Fruit fly (Drosophila melanogaster): ENCODE data around the gene Pvf3.

DNA sequence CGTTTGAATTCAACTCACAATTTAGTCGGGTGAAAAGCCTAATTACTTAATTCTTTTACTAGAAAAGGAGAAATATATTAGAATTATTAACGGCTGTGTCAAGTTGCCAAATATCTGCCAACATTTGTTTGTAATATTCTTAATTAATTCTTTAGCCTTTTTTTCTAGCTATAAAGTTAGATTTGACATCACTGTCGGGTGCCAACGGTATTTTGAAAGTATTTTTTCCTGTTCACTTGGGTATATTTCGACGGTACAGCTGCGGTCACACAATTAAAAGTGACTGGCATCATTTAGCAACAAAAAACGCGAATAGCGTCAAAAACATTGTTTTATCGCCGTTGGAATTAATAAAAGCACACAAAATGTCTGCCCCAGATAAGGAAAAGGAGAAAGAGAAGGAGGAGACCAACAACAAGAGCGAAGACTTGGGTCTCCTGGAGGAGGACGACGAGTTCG lies 93.7 kb downstream of the Pvf3 start, which contains the start of gene Sem1:
- TF ChIP-seq salr (GFP tag; optimal IDR thresholded peaks at IDR 0.05) (no peak), Sox14 (GFP tag; optimal IDR thresholded peaks at IDR 0.05) (no peak), OdsH (GFP tag; optimal IDR thresholded peaks at IDR 0.05) (no peak), Sox102F (GFP tag; optimal IDR thresholded peaks at IDR 0.05) (no peak), svp (GFP tag) (no peak)
